Worm (Caenorhabditis elegans) whole organism, L1 larva: Measurements from ENCODE around the gene ilys-4.

Experiments
- C04F5.9 ChIP-seq: sonication (generic microtip); optimal IDR thresholded peaks from 2 replicates; lab custom pipeline; 2016; ENCODE audit warnings: missing genetic modification characterization, missing compliant biosample characterization
- C16A3.4 ChIP-seq: fragments of 150-350 bp; optimal IDR thresholded peaks from 2 replicates; lab custom pipeline; 2014; ENCODE audit warnings: missing biosample characterization, missing genetic modification characterization
- C34B4.2 ChIP-seq: sonication (generic microtip); optimal IDR thresholded peaks from 2 replicates; lab custom pipeline; 2017; ENCODE audit warnings: mild to moderate bottlenecking, missing genetic modification characterization, missing compliant biosample characterization
- F16B12.6 ChIP-seq: fragments of 150-350 bp; optimal IDR thresholded peaks from 2 replicates; lab custom pipeline; 2014; ENCODE audit warnings: missing biosample characterization, missing genetic modification characterization
- aha-1 ChIP-seq: fragments of 150-350 bp; optimal IDR thresholded peaks from 2 replicates; lab custom pipeline; 2014; ENCODE audit warnings: missing biosample characterization, missing genetic modification characterization
- aly-2 ChIP-seq: fragments of 150-350 bp; optimal IDR thresholded peaks from 2 replicates; lab custom pipeline; 2014; ENCODE audit warnings: missing biosample characterization, missing genetic modification characterization
- blmp-1 ChIP-seq: fragments of 150-350 bp; optimal IDR thresholded peaks from 2 replicates; lab custom pipeline; 2014; ENCODE audit warnings: missing biosample characterization, missing genetic modification characterization
- ceh-63 ChIP-seq: fragments of 200-800 bp; sonication (Bioruptor generic); optimal IDR thresholded peaks from 2 replicates; lab custom pipeline; 2018; ENCODE audit warnings: mild to moderate bottlenecking, missing genetic modification characterization, missing compliant biosample characterization
- ceh-8 ChIP-seq: fragments of 200-800 bp; sonication (Bioruptor generic); optimal IDR thresholded peaks from 2 replicates; lab custom pipeline; 2018; ENCODE audit warnings: mild to moderate bottlenecking, missing genetic modification characterization, moderate library complexity, missing compliant biosample characterization
- ceh-82 ChIP-seq, 3 experiments: fragments of 150-350 bp in 1 of 3; sonication (generic microtip) in 2 of 3; optimal IDR thresholded peaks; 2 replicates each; lab custom pipeline; 2014 to 2017; ENCODE audit warnings: missing biosample characterization in 3 of 3, missing genetic modification characterization in 3 of 3
- ces-1 ChIP-seq: fragments of 150-350 bp; optimal IDR thresholded peaks from 2 replicates; lab custom pipeline; 2014; ENCODE audit warnings: missing biosample characterization, missing genetic modification reagents, missing genetic modification characterization
- dpl-1 ChIP-seq, 3 experiments: fragments of 150-350 bp in 2 of 3; sonication (generic microtip) in 1 of 3; optimal IDR thresholded peaks; 2 replicates each; lab custom pipeline; 2014 to 2017; ENCODE audit warnings: missing biosample characterization in 3 of 3, missing genetic modification characterization in 3 of 3, missing genetic modification reagents in 3 of 3
- efl-1 ChIP-seq, 4 experiments: fragments of 150-350 bp; optimal IDR thresholded peaks in 3 of 4; peaks in 1 of 4; 1 replicate in 1 of 4; 2 replicates in 3 of 4; lab custom pipeline; 2014; ENCODE audit warnings: missing biosample characterization in 2 of 4, missing genetic modification characterization in 2 of 4, missing genetic modification reagents in 2 of 4
- egl-27 ChIP-seq, 2 experiments: fragments of 150-350 bp in 1 of 2; sonication (generic microtip); optimal IDR thresholded peaks; 3 replicates each; lab custom pipeline; 2017 to 2018; ENCODE audit warnings: missing biosample characterization in 2 of 2, missing genetic modification characterization in 2 of 2, missing genetic modification reagents in 2 of 2
- fkh-10 ChIP-seq: sonication (generic microtip); optimal IDR thresholded peaks from 2 replicates; lab custom pipeline; 2017; ENCODE audit warnings: missing biosample characterization, missing genetic modification reagents, missing genetic modification characterization
- fos-1 ChIP-seq: fragments of 150-350 bp; optimal IDR thresholded peaks from 2 replicates; lab custom pipeline; 2014; ENCODE audit warnings: missing biosample characterization, missing genetic modification characterization
- grh-1 ChIP-seq: fragments of 200-800 bp; sonication (Bioruptor generic); IDR thresholded peaks from 2 replicates; pipeline ENCODE4 v1.3.6; 2022; ENCODE audit warnings: missing genetic modification reagents, missing genetic modification characterization, missing compliant biosample characterization
- hlh-17 ChIP-seq: fragments of 200-800 bp; sonication (Bioruptor generic); optimal IDR thresholded peaks from 2 replicates; lab custom pipeline; 2018; ENCODE audit warnings: missing genetic modification characterization, mild to moderate bottlenecking, missing compliant biosample characterization, moderate library complexity, borderline replicate concordance
- isw-1 ChIP-seq: fragments of 200-800 bp; sonication (Bioruptor generic); IDR thresholded peaks from 2 replicates; pipeline ENCODE4 v1.3.6; 2022; ENCODE audit warnings: missing genetic modification characterization, missing compliant biosample characterization
- jun-1 ChIP-seq: fragments of 150-350 bp; optimal IDR thresholded peaks from 2 replicates; lab custom pipeline; 2014; ENCODE audit warnings: missing biosample characterization, missing genetic modification reagents, missing genetic modification characterization
- lin-35 ChIP-seq, 2 experiments: fragments of 150-350 bp; optimal IDR thresholded peaks; 2 replicates each; lab custom pipeline; 2014; ENCODE audit warnings: missing biosample characterization in 2 of 2, missing genetic modification characterization in 2 of 2, missing genetic modification reagents in 2 of 2
- lsy-2 ChIP-seq, 2 experiments: fragments of 150-350 bp; optimal IDR thresholded peaks; 2 replicates each; lab custom pipeline; 2014; ENCODE audit warnings: missing biosample characterization in 2 of 2, missing genetic modification characterization in 2 of 2
- mdl-1 ChIP-seq, 2 experiments: fragments of 150-350 bp; optimal IDR thresholded peaks; 2 replicates each; lab custom pipeline; 2014 to 2017; ENCODE audit warnings: missing biosample characterization in 2 of 2, missing genetic modification characterization in 2 of 2, inconsistent platforms in 1 of 2
- mef-2 ChIP-seq: fragments of 150-350 bp; optimal IDR thresholded peaks from 2 replicates; lab custom pipeline; 2014; ENCODE audit warnings: missing biosample characterization, missing genetic modification characterization
- mep-1 ChIP-seq: fragments of 150-350 bp; optimal IDR thresholded peaks from 2 replicates; lab custom pipeline; 2014; ENCODE audit warnings: missing biosample characterization, missing genetic modification characterization
- nhr-19 ChIP-seq: fragments of 200-800 bp; sonication (Bioruptor generic); conservative IDR thresholded peaks from 2 replicates; pipeline ENCODE4 v1.3.6; 2022; ENCODE audit warnings: missing genetic modification characterization, missing compliant biosample characterization
- nhr-20 ChIP-seq: sonication (generic microtip); optimal IDR thresholded peaks from 2 replicates; lab custom pipeline; 2016; ENCODE audit warnings: mild to moderate bottlenecking, missing genetic modification characterization, missing compliant biosample characterization
- nhr-47 ChIP-seq: sonication (generic microtip); optimal IDR thresholded peaks from 2 replicates; lab custom pipeline; 2016; ENCODE audit warnings: mild to moderate bottlenecking, missing genetic modification characterization, moderate library complexity, missing compliant biosample characterization
- nhr-71 ChIP-seq: sonication (generic microtip); optimal IDR thresholded peaks from 2 replicates; lab custom pipeline; 2016; ENCODE audit warnings: mild to moderate bottlenecking, missing genetic modification characterization, moderate library complexity, missing compliant biosample characterization
- nhr-76 ChIP-seq: sonication (generic microtip); optimal IDR thresholded peaks from 2 replicates; lab custom pipeline; 2017; ENCODE audit warnings: missing biosample characterization, missing genetic modification characterization
- nhr-84 ChIP-seq: sonication (generic microtip); optimal IDR thresholded peaks from 2 replicates; lab custom pipeline; 2017; ENCODE audit warnings: missing biosample characterization, missing genetic modification characterization
- nhr-85 ChIP-seq: sonication (generic microtip); peaks from one replicate; lab custom pipeline; 2016; ENCODE audit warnings: missing genetic modification characterization, inconsistent platforms, missing compliant biosample characterization
- pax-3 ChIP-seq: fragments of 200-800 bp; sonication (Bioruptor generic); optimal IDR thresholded peaks from 2 replicates; lab custom pipeline; 2018; ENCODE audit warnings: mild to moderate bottlenecking, missing genetic modification characterization, moderate library complexity, missing compliant biosample characterization
- rnt-1 ChIP-seq: sonication (generic microtip); optimal IDR thresholded peaks from 2 replicates; lab custom pipeline; 2016; ENCODE audit warnings: mild to moderate bottlenecking, missing genetic modification characterization, moderate library complexity, missing compliant biosample characterization
- skn-1 ChIP-seq: fragments of 150-350 bp; optimal IDR thresholded peaks from 2 replicates; lab custom pipeline; 2014; ENCODE audit warnings: missing biosample characterization, missing genetic modification characterization
- snpc-4 ChIP-seq: fragments of 150-350 bp; optimal IDR thresholded peaks from 2 replicates; lab custom pipeline; 2014; ENCODE audit warnings: missing biosample characterization, missing genetic modification characterization
- snu-23 ChIP-seq: sonication (generic microtip); optimal IDR thresholded peaks from 2 replicates; lab custom pipeline; 2016; ENCODE audit warnings: missing genetic modification characterization, missing compliant biosample characterization
- sox-4 ChIP-seq: sonication (generic microtip); optimal IDR thresholded peaks from 2 replicates; lab custom pipeline; 2016; ENCODE audit warnings: missing genetic modification characterization, missing compliant biosample characterization
- sptf-1 ChIP-seq: fragments of 150-350 bp; optimal IDR thresholded peaks from 2 replicates; lab custom pipeline; 2014; ENCODE audit warnings: missing biosample characterization, missing genetic modification characterization
- sup-37 ChIP-seq: fragments of 200-800 bp; sonication (Bioruptor generic); optimal IDR thresholded peaks from 2 replicates; lab custom pipeline; 2018; ENCODE audit warnings: mild to moderate bottlenecking, missing genetic modification characterization, missing compliant biosample characterization
- swsn-7 ChIP-seq: sonication (generic microtip); optimal IDR thresholded peaks from 2 replicates; lab custom pipeline; 2016; ENCODE audit warnings: missing genetic modification characterization, missing compliant biosample characterization
- tbx-2 ChIP-seq: sonication (generic microtip); optimal IDR thresholded peaks from 2 replicates; lab custom pipeline; 2016; ENCODE audit warnings: missing genetic modification characterization, missing compliant biosample characterization
- unc-130 ChIP-seq: fragments of 150-350 bp; optimal IDR thresholded peaks from 2 replicates; lab custom pipeline; 2017; ENCODE audit warnings: missing biosample characterization, missing genetic modification characterization, inconsistent platforms
- unc-30 ChIP-seq: sonication (generic microtip); optimal IDR thresholded peaks from 2 replicates; lab custom pipeline; 2017; ENCODE audit warnings: missing biosample characterization, missing genetic modification characterization
- unc-62 ChIP-seq: fragments of 150-350 bp; optimal IDR thresholded peaks from 2 replicates; lab custom pipeline; 2014; ENCODE audit warnings: missing biosample characterization, missing genetic modification reagents, missing genetic modification characterization
- vab-15 ChIP-seq: sonication (generic microtip); optimal IDR thresholded peaks from 2 replicates; lab custom pipeline; 2017; ENCODE audit warnings: missing genotype, mild to moderate bottlenecking, missing genetic modification characterization, missing compliant biosample characterization
- xbp-1 ChIP-seq: sonication (generic microtip); optimal IDR thresholded peaks from 2 replicates; lab custom pipeline; 2016; ENCODE audit warnings: missing genetic modification characterization, missing compliant biosample characterization
- ztf-11 ChIP-seq, 2 experiments: sonication (generic microtip); optimal IDR thresholded peaks; 2 replicates each; lab custom pipeline; 2016 to 2017; ENCODE audit warnings: missing genetic modification characterization in 2 of 2, missing biosample characterization in 1 of 2, missing compliant biosample characterization in 1 of 2

Gene ilys-4

DNA sequence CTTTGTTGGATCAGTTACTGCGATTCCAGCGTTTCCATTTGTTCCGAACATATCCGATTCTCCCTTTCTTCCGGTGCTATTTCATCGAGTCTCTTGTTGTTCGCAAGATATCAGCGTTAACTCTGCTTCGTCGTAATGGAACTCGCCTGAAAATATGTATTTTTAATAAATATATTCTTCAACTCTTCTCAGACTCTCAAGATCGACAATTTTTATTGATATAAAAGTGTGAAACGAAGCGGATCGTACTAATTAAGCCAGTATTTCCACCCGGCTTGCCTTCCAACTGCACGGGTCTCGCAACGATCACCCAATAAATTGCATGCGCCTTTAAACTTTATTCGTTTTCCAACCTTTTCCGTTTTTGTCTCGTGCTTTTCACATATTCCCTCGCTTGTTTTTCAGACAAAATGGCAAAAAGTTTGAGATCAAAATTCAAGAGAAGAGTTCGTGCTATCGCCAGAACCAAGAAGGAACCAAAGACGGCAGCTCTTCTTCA lies 26.7 kb upstream of the ilys-4 start, which contains the start of the genes xpo-3 and C49H3.3:
TSS of gene xpo-3 (minus strand) at position 51 of the 499 bp plus-strand sequence.
TSS of gene C49H3.3 (plus strand) at position 369 of the 499 bp plus-strand sequence.
- TF ChIP-seq fos-1 (tag; lab: Kevin White, UChicago) (no peak), skn-1 (tag; lab: Kevin White, UChicago) (peak; percentile 2), efl-1 (optimal IDR thresholded peaks at IDR 0.05; lab: Kevin White, UChicago) (peak; percentile 51 to 58), efl-1 (GFP tag; optimal IDR thresholded peaks at IDR 0.05 in 1 of 2; lab: Kevin White, UChicago) (peak in 1 of 2 experiments; percentile 48), xbp-1 (tag; lab: Kevin White, UChicago) (peak; percentile 34), hlh-17 (GFP tag; lab: Kevin White, UChicago) (no peak), grh-1 (no peak), lin-35 (GFP tag; optimal IDR thresholded peaks at IDR 0.05; lab: Kevin White, UChicago) (peak; percentile 44 to 74), unc-130 (tag; lab: Kevin White, UChicago) (peak; percentile 9), nhr-47 (tag; lab: Kevin White, UChicago) (peak; percentile 42), fkh-10 (GFP tag; lab: Kevin White, UChicago) (peak; percentile 13), mdl-1 (tag; optimal IDR thresholded peaks at IDR 0.05; lab: Kevin White, UChicago) (peak in 1 of 2 experiments; percentile 6), nhr-76 (no peak), unc-62 (GFP tag; lab: Kevin White, UChicago) (no peak), F16B12.6 (tag; lab: Kevin White, UChicago) (peak; percentile 29), C04F5.9 (no peak), aly-2 (tag; lab: Kevin White, UChicago) (no peak), lsy-2 (tag; optimal IDR thresholded peaks at IDR 0.05; lab: Kevin White, UChicago) (peak; percentile 47 to 70), isw-1 (GFP tag; lab: Robert Waterston, UW) (no peak), snu-23 (peak; percentile 34), pax-3 (tag; lab: Kevin White, UChicago) (no peak), sup-37 (GFP tag; lab: Kevin White, UChicago) (no peak), C34B4.2 (tag; lab: Kevin White, UChicago) (no peak), nhr-84 (tag; lab: Kevin White, UChicago) (no peak), dpl-1 (GFP tag; optimal IDR thresholded peaks at IDR 0.05; lab: Kevin White, UChicago) (peak; percentile 23 to 57 (median 24)), unc-30 (tag; lab: Kevin White, UChicago) (no peak), vab-15 (tag; lab: Kevin White, UChicago) (peak; percentile 54), ceh-8 (GFP tag; lab: Kevin White, UChicago) (no peak), mef-2 (no peak), C16A3.4 (tag; lab: Kevin White, UChicago) (peak; percentile 32), snpc-4 (tag; lab: Kevin White, UChicago) (no peak), nhr-71 (tag; lab: Kevin White, UChicago) (peak; percentile 38), ceh-82 (tag; optimal IDR thresholded peaks at IDR 0.05; lab: Kevin White, UChicago) (peak in 1 of 3 experiments; percentile 11), mep-1 (tag; lab: Kevin White, UChicago) (peak; percentile 63), blmp-1 (tag; lab: Kevin White, UChicago) (peak; percentile 32), tbx-2 (peak; percentile 14)

DNA sequence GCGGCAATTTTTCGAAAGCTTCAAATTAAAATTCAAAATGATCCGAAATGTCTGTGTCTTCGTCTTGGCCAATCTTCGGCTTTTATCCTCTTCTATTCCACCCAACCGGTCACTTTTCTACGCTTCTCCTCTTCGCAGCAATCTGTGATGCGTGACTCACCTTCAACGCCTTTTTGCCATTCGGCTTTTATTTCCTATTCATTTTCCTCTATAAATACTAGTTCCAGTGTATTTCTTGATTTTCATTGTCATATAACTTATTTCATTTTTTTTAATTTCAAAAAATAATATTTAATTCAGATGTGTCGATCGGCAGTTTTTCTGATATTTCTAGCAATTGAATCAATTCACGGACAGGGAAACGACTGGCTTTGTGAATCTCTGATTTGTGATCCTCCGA lies 22.8 kb upstream of the ilys-4 start, which contains the start of gene C49H3.16:
TSS of gene C49H3.16 (plus strand) at position 301 of the 400 bp plus-strand sequence.
- TF ChIP-seq dpl-1 (GFP tag; optimal IDR thresholded peaks at IDR 0.05; lab: Kevin White, UChicago) (no peak), ces-1 (GFP tag; lab: Kevin White, UChicago) (no peak), nhr-20 (no peak), nhr-85 (no peak), ceh-63 (GFP tag; lab: Kevin White, UChicago) (no peak)

DNA sequence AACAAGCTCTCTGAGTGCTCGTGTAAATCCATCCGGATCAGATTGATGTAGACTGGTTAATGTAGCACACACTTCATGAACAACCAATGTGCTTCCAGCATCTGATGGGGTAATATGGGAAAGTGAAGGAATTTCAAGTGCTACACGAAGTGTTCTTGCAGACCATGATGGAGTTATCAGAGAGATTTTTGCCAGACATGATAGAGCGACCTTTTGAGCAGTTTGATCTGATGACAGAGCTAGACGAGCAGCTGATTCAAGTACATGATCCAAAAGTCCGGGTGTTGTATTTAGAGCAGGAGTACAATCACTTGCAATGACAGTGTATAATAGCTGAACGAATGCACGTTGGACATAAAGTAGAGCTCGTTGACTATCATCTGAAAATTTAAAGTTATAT lies 20.5 kb upstream of the ilys-4 start:
- TF ChIP-seq egl-27 (tag; optimal IDR thresholded peaks at IDR 0.05; lab: Kevin White, UChicago) (no peak), aly-2 (tag; lab: Kevin White, UChicago) (no peak), C34B4.2 (tag; lab: Kevin White, UChicago) (no peak), nhr-19 (GFP tag; lab: Robert Waterston, UW) (no peak), ztf-11 (tag; optimal IDR thresholded peaks at IDR 0.05; lab: Kevin White, UChicago) (no peak), jun-1 (no peak), aha-1 (tag; lab: Kevin White, UChicago) (no peak), swsn-7 (tag; lab: Kevin White, UChicago) (no peak), dpl-1 (GFP tag; optimal IDR thresholded peaks at IDR 0.05; lab: Kevin White, UChicago) (no peak), rnt-1 (tag; lab: Kevin White, UChicago) (no peak), sox-4 (tag; lab: Kevin White, UChicago) (no peak), sptf-1 (no peak), nhr-76 (no peak)
